Fruit fly (Drosophila melanogaster) Kc167 (cell line): ENCODE results near the gene bam.

Experiments used
- Myc ChIP-seq: fragments of >200 bp; optimal IDR thresholded peaks from 2 replicates; lab custom pipeline; 2017; ENCODE audit warnings: missing external identifiers
- h ChIP-seq: fragments of >200 bp; optimal IDR thresholded peaks from 3 replicates; lab custom pipeline; 2018; ENCODE audit warnings: missing external identifiers
- insv ChIP-seq: fragments of >200 bp; optimal IDR thresholded peaks from 3 replicates; lab custom pipeline; 2018; ENCODE audit warnings: missing external identifiers
- psq ChIP-seq: fragments of >200 bp; optimal IDR thresholded peaks from 2 replicates; lab custom pipeline; 2017; ENCODE audit warnings: missing external identifiers

dm6 chr3R:25237314-25237713 is 7.6 kb downstream of the bam start, which contains the start of gene Jhbp7:
- TF ChIP-seq insv (no peak), psq (lab: Kevin White, UChicago) (no peak), h (lab: Kevin White, UChicago) (no peak), Myc (lab: Kevin White, UChicago) (no peak)
